Fruit fly (Drosophila melanogaster): Measurements from ENCODE around the gene CG14154.
A peak's percentile ranks its signal among the peaks of the same experiment; 100 is the strongest.

DNA sequence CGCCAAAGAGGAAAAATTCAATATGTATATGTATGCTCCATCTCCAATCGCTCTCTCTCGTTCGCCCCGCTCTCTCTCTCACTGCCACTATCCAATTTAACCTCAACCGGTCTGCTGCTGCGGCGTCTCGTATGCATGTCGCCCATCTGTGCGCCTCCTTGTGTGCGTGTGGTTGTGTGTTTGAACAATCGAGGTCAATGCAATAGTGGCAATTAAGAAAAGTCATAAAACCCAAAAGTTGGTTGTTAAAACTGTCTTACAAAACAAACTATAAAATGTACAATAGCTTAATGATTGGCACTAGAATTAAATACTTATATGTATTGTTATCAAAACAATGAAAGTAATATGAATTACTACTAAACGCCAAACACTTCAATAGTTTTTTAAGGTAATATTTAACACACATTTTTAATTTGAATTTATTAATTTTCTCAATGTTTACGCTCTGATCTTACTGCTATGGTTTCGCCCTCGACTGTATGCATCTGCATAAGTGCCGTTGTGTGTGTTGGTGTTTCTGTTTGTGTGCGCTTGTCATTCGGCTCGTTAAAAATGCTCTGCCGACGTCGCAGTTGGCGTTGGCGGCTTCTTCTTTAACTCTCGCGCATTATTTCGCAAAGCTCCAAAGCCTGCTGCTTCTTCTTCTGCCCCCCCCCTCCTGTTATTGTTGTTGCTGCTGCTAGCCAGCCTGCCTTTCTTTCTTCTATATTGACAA, 23.9 kb downstream of the CG14154 start:
- peak; percentile 93 for TF ChIP-seq rn (GFP tag; IDR thresholded peaks at IDR 0.05)
- TF ChIP-seq CG9948 (tag; optimal IDR thresholded peaks at IDR 0.05): peak; percentile 99
- peak; percentile 97 for TF ChIP-seq Pif1A (GFP tag; optimal IDR thresholded peaks at IDR 0.05)

Measured in whole organism, pupa.